Fruit fly (Drosophila melanogaster) whole organism, wandering third instar larva: ENCODE data around the gene Ahcy.

Experiments used
- Abd-B ChIP-seq: fragments of >200 bp; optimal IDR thresholded peaks from 2 replicates; lab custom pipeline; 2017; ENCODE audit warnings: missing biosample characterization, missing genetic modification characterization
- CG9705 ChIP-seq: fragments of 200-800 bp; sonication (Bioruptor generic); optimal IDR thresholded peaks from 2 replicates; lab custom pipeline; 2018; ENCODE audit warnings: missing biosample characterization, mild to moderate bottlenecking, missing genetic modification characterization
- CrebA ChIP-seq: fragments of 200-800 bp; sonication (Bioruptor generic); optimal IDR thresholded peaks from 2 replicates; lab custom pipeline; 2016; ENCODE audit warnings: missing biosample characterization, mild to moderate bottlenecking, missing genetic modification characterization, borderline replicate concordance
- Dif ChIP-seq: fragments of 200-275, 200-300 bp; sonication (Bioruptor generic); optimal IDR thresholded peaks from 2 replicates; lab custom pipeline; 2018; ENCODE audit warnings: missing biosample characterization, missing genetic modification characterization; ENCODE audit not compliant: partially characterized antibody
- GATAd ChIP-seq: sonication (Bioruptor generic); optimal IDR thresholded peaks from 2 replicates; lab custom pipeline; 2016; ENCODE audit warnings: missing biosample characterization, missing genetic modification characterization
- HLH106 ChIP-seq: fragments of 200-800 bp; optimal IDR thresholded peaks from 3 replicates; lab custom pipeline; 2019; ENCODE audit warnings: missing biosample characterization, mild to moderate bottlenecking, missing genetic modification characterization, moderate library complexity
- Hnf4 ChIP-seq: fragments of 200-800 bp; sonication (Bioruptor generic); optimal IDR thresholded peaks from 2 replicates; lab custom pipeline; 2016; ENCODE audit warnings: missing biosample characterization, mild to moderate bottlenecking, missing genetic modification characterization
- Hr78 ChIP-seq: fragments of >200 bp; optimal IDR thresholded peaks from 2 replicates; lab custom pipeline; 2017; ENCODE audit warnings: missing biosample characterization, missing genetic modification characterization
- Jra ChIP-seq: sonication (Bioruptor generic); optimal IDR thresholded peaks from 2 replicates; lab custom pipeline; 2016; ENCODE audit warnings: missing biosample characterization, missing genetic modification characterization
- Myc ChIP-seq: fragments of >200 bp; optimal IDR thresholded peaks from 2 replicates; lab custom pipeline; 2017
- N ChIP-seq: fragments of >200 bp; optimal IDR thresholded peaks from 2 replicates; lab custom pipeline; 2018; ENCODE audit warnings: missing biosample characterization, missing external identifiers, missing genetic modification characterization
- Rel ChIP-seq, 2 experiments: fragments of 200-800 bp; sonication (Bioruptor generic) in 1 of 2; optimal IDR thresholded peaks; 2 replicates in 1 of 2; 3 replicates in 1 of 2; lab custom pipeline; 2016 to 2019; ENCODE audit warnings: mild to moderate bottlenecking in 2 of 2, missing biosample characterization in 2 of 2, missing genetic modification characterization in 2 of 2, moderate library complexity in 1 of 2
- Sp1 ChIP-seq: fragments of 200-800 bp; sonication (Bioruptor generic); optimal IDR thresholded peaks from 3 replicates; lab custom pipeline; 2019; ENCODE audit warnings: missing biosample characterization, mild to moderate bottlenecking, missing genetic modification characterization, moderate library complexity
- Vsx2 ChIP-seq: fragments of 200-300, 225-300 bp; sonication (Bioruptor generic); optimal IDR thresholded peaks from 2 replicates; lab custom pipeline; 2018; ENCODE audit warnings: missing biosample characterization, missing genetic modification characterization; ENCODE audit not compliant: partially characterized antibody
- br ChIP-seq: fragments of 200-800 bp; sonication (Bioruptor generic); optimal IDR thresholded peaks from 2 replicates; lab custom pipeline; 2016; ENCODE audit warnings: missing biosample characterization, missing genetic modification characterization
- brk ChIP-seq: fragments of 200-800 bp; sonication (Bioruptor generic); optimal IDR thresholded peaks from 2 replicates; lab custom pipeline; 2016; ENCODE audit warnings: missing biosample characterization, mild to moderate bottlenecking, missing genetic modification characterization
- dl ChIP-seq, 2 experiments: fragments of 175-275, 200-275 bp in 1 of 2; fragments of 200-275 bp in 1 of 2; sonication (Bioruptor generic); optimal IDR thresholded peaks; lab custom pipeline; 2018; ENCODE audit warnings: mild to moderate bottlenecking in 2 of 2, missing biosample characterization in 2 of 2, missing genetic modification characterization in 2 of 2, moderate library complexity in 2 of 2; ENCODE audit not compliant: partially characterized antibody in 2 of 2, insufficient read depth in 1 of 2
- dmrt93B ChIP-seq: fragments of 200-800 bp; sonication (Bioruptor generic); optimal IDR thresholded peaks from 2 replicates; lab custom pipeline; 2018; ENCODE audit warnings: missing biosample characterization, mild to moderate bottlenecking, missing genetic modification characterization
- dsf ChIP-seq: sonication (Bioruptor generic); optimal IDR thresholded peaks from 2 replicates; lab custom pipeline; 2016; ENCODE audit warnings: missing biosample characterization, missing genetic modification characterization, borderline replicate concordance
- ey ChIP-seq: fragments of 200-800 bp; sonication (Bioruptor generic); optimal IDR thresholded peaks from 2 replicates; lab custom pipeline; 2016; ENCODE audit warnings: missing biosample characterization, missing genetic modification characterization
- h ChIP-seq: fragments of 200-800 bp; sonication (Bioruptor generic); optimal IDR thresholded peaks from 3 replicates; lab custom pipeline; 2016; ENCODE audit warnings: missing biosample characterization, mild to moderate bottlenecking, missing genetic modification characterization
- jim ChIP-seq: fragments of 175-275, 200-325 bp; sonication (Bioruptor generic); optimal IDR thresholded peaks from 2 replicates; lab custom pipeline; 2016; ENCODE audit warnings: missing biosample characterization, mild to moderate bottlenecking, missing genetic modification characterization
- lola ChIP-seq: fragments of >200 bp; optimal IDR thresholded peaks from 2 replicates; lab custom pipeline; 2017; ENCODE audit warnings: missing biosample characterization, missing genetic modification characterization
- pan ChIP-seq: fragments of >200 bp; optimal IDR thresholded peaks from 2 replicates; lab custom pipeline; 2017
- psq ChIP-seq: fragments of 200-800 bp; sonication (Bioruptor generic); optimal IDR thresholded peaks from 3 replicates; lab custom pipeline; 2017; ENCODE audit warnings: missing biosample characterization, mild to moderate bottlenecking, missing genetic modification characterization, moderate library complexity
- rgr ChIP-seq: fragments of 200-800 bp; sonication (Bioruptor generic); optimal IDR thresholded peaks from 3 replicates; lab custom pipeline; 2016; ENCODE audit warnings: missing biosample characterization, mild to moderate bottlenecking, missing genetic modification characterization
- sage ChIP-seq: fragments of 200-800 bp; sonication (Bioruptor generic); optimal IDR thresholded peaks from 2 replicates; lab custom pipeline; 2016; ENCODE audit warnings: missing biosample characterization, mild to moderate bottlenecking, missing genetic modification characterization
- sv ChIP-seq: fragments of 200-800 bp; sonication (Bioruptor generic); optimal IDR thresholded peaks from 3 replicates; lab custom pipeline; 2016; ENCODE audit warnings: missing biosample characterization, missing genetic modification characterization
- tai ChIP-seq: sonication (Bioruptor generic); optimal IDR thresholded peaks from 2 replicates; lab custom pipeline; 2016; ENCODE audit warnings: missing biosample characterization, missing genetic modification characterization
- usp ChIP-seq: fragments of >200 bp; optimal IDR thresholded peaks from 2 replicates; lab custom pipeline; 2017; ENCODE audit warnings: missing biosample characterization, missing genetic modification characterization

The Ahcy gene

dm6 chrX:15486682-15487081 is 36.6 kb downstream of the Ahcy start, which contains the start of gene Gmap:
TSS of gene Gmap (plus strand) at chrX:15486922.
- TF ChIP-seq ey (GFP tag; lab: Kevin White, UChicago) (no peak), Abd-B (GFP tag; lab: Kevin White, UChicago) (no peak), Myc (lab: Kevin White, UChicago) (no peak), tai (no peak), Dif (GFP tag; lab: Kevin White, UChicago) (peak; percentile 47), sage (GFP tag; lab: Kevin White, UChicago) (peak; percentile 24)

dm6 chrX:15490519-15490918 is 40.5 kb downstream of the Ahcy start:
- no peak for TF ChIP-seq dmrt93B
- TF ChIP-seq Hr78 (GFP tag; lab: Kevin White, UChicago) = no peak
- TF ChIP-seq Hnf4 (GFP tag; lab: Kevin White, UChicago) = no peak
- no peak for TF ChIP-seq GATAd (GFP tag; lab: Kevin White, UChicago)
- TF ChIP-seq HLH106 = no peak
- no peak for TF ChIP-seq sv (GFP tag; lab: Kevin White, UChicago)
- no peak for TF ChIP-seq tai
- no peak for TF ChIP-seq brk (GFP tag; lab: Kevin White, UChicago)
- TF ChIP-seq psq (GFP tag; lab: Kevin White, UChicago) = no peak
- no peak for TF ChIP-seq Rel (GFP tag; optimal IDR thresholded peaks at IDR 0.05; lab: Kevin White, UChicago)
- TF ChIP-seq Rel (tag; optimal IDR thresholded peaks at IDR 0.05; lab: Kevin White, UChicago) = no peak
- TF ChIP-seq pan (lab: Kevin White, UChicago) = no peak
- no peak for TF ChIP-seq Jra (GFP tag; lab: Kevin White, UChicago)
- TF ChIP-seq N (GFP tag; lab: Kevin White, UChicago) = no peak
- TF ChIP-seq Sp1 (GFP tag; lab: Kevin White, UChicago) = no peak
- TF ChIP-seq lola (GFP tag; lab: Kevin White, UChicago) = no peak
- no peak for TF ChIP-seq Vsx2 (GFP tag; lab: Kevin White, UChicago)
- no peak for TF ChIP-seq usp (GFP tag; lab: Kevin White, UChicago)
- no peak for TF ChIP-seq h
- no peak for TF ChIP-seq CG9705
- no peak for TF ChIP-seq dsf (GFP tag; lab: Kevin White, UChicago)
- TF ChIP-seq, all 38 proteins: peak for 0

dm6 chrX:15495600-15496379 is 45.7 kb downstream of the Ahcy start:
- TF ChIP-seq h (no peak), CG9705 (no peak), CrebA (GFP tag; lab: Kevin White, UChicago) (no peak), dl (GFP tag; optimal IDR thresholded peaks at IDR 0.05; lab: Kevin White, UChicago; ENCODE audit: insufficient read depth in 1 of 2, partially characterized antibody in 2 of 2) (no peak), dsf (GFP tag; lab: Kevin White, UChicago) (no peak), rgr (GFP tag; lab: Kevin White, UChicago) (no peak), dmrt93B (no peak), Dif (GFP tag; lab: Kevin White, UChicago) (no peak), jim (no peak), brk (GFP tag; lab: Kevin White, UChicago) (no peak), Myc (lab: Kevin White, UChicago) (no peak)

- no peak for TF ChIP-seq Rel (GFP tag; optimal IDR thresholded peaks at IDR 0.05; lab: Kevin White, UChicago)
- peak; percentile 54 for TF ChIP-seq Rel (tag; optimal IDR thresholded peaks at IDR 0.05; lab: Kevin White, UChicago)
- TF ChIP-seq br (GFP tag; lab: Kevin White, UChicago) = no peak
- TF ChIP-seq CrebA (GFP tag; lab: Kevin White, UChicago) = peak; percentile 1
Measured at dm6 chrX:15496651-15497409, 46.8 kb downstream of the Ahcy start.
